Fruit fly (Drosophila melanogaster): Measurements from ENCODE around the gene CG17192.

The CG17192 gene

dm6 chr3R:27021278-27021677 is 3.2 kb upstream of the CG17192 start, which contains the start of gene CG6283:
Gene CG6283, minus strand, starts transcription at chr3R:27021378.
- no peak for TF ChIP-seq pan (optimal IDR thresholded peaks at IDR 0.05)
- TF ChIP-seq psq (optimal IDR thresholded peaks at IDR 0.05), result no peak
- no peak for TF ChIP-seq usp (GFP tag; optimal IDR thresholded peaks at IDR 0.05)
- TF ChIP-seq EcR (GFP tag; optimal IDR thresholded peaks at IDR 0.05), result no peak
- TF ChIP-seq Dll (optimal IDR thresholded peaks at IDR 0.05), result no peak
- TF ChIP-seq CG8478 (optimal IDR thresholded peaks at IDR 0.05), result no peak

- no peak for TF ChIP-seq EcR (GFP tag; optimal IDR thresholded peaks at IDR 0.05)
- no peak for TF ChIP-seq pan (optimal IDR thresholded peaks at IDR 0.05)
- no peak for TF ChIP-seq psq (optimal IDR thresholded peaks at IDR 0.05)
- TF ChIP-seq usp (GFP tag; optimal IDR thresholded peaks at IDR 0.05), result no peak
- TF ChIP-seq CG8478 (optimal IDR thresholded peaks at IDR 0.05), result no peak
- no peak for TF ChIP-seq Dll (optimal IDR thresholded peaks at IDR 0.05)
Observed at dm6 chr3R:27019701-27020172, 1.6 kb upstream of the CG17192 start, which contains the start of gene CG17191. Gene CG17191, minus strand, starts transcription at chr3R:27019751.

DNA sequence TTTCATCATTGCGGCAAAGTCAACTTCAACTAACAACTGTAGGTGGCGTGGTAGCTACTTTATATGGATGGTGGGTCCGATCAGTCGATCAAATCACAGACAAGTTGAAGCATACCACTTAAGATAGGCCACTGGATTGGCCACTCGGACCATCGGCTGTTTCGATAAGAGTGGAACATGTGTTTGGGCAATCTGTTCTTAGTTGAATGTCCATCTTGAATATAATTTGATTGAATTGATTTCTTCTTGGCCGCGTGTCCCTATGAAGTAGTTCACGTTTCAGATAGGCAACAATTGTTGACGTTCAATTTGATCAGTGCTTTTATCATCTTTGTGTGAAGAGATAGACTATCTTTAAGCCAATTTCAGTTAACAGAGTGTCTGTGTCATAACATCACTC is 11.1 kb downstream of the CG17192 start, which contains the start of gene CG6295:
TSS of gene CG6295 (minus strand) at position 34 of the 400 bp plus-strand sequence.
- TF ChIP-seq psq (optimal IDR thresholded peaks at IDR 0.05) (no peak), EcR (GFP tag; optimal IDR thresholded peaks at IDR 0.05) (no peak), CG8478 (optimal IDR thresholded peaks at IDR 0.05) (no peak), pan (optimal IDR thresholded peaks at IDR 0.05) (no peak), usp (GFP tag; optimal IDR thresholded peaks at IDR 0.05) (no peak), Dll (optimal IDR thresholded peaks at IDR 0.05) (no peak)

DNA sequence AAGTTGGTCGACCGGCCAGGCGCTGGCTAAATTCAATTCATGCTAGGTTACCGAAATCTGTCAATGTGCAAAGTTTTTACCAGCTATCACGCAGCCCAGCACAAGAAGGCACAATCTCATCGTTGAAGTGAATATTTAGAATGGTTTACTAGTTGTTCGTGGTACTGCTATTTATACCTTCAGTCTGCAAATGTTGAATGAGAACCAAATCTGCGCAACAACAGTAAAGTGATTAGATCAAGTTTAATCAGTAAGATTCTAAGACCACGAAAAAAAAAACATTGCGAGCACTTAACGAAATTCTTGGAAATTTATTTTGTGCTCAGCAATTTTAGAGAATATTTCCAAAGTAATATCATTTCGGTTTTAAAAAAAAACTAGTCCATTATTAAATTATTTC is 12.7 kb downstream of the CG17192 start, which contains the start of gene CG6296:
TSS of gene CG6296 (minus strand) at position 132 of the 400 bp plus-strand sequence.
- TF ChIP-seq usp (GFP tag; optimal IDR thresholded peaks at IDR 0.05), result no peak
- TF ChIP-seq psq (optimal IDR thresholded peaks at IDR 0.05), result no peak
- no peak for TF ChIP-seq Dll (optimal IDR thresholded peaks at IDR 0.05)
- TF ChIP-seq EcR (GFP tag; optimal IDR thresholded peaks at IDR 0.05), result no peak
- no peak for TF ChIP-seq CG8478 (optimal IDR thresholded peaks at IDR 0.05)
- no peak for TF ChIP-seq pan (optimal IDR thresholded peaks at IDR 0.05)

DNA sequence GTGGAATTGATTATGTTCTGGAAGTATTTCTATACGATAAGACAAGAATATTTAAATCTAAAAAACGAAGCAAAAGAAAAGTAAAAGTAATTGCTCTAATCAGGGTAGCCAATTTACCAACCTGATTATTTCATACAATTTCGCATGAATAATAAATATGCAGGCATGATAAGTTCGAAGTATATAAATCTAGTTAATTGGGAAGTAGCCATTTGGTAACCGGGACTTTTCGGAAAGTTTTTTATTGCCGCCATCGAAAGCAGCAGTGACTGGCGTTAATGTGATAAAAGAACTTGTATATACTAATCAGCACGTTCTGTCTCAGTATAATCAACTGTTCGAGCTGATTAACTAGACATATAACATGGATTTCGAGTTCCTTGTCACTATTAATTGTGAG is 15.3 kb downstream of the CG17192 start:
- TF ChIP-seq EcR (GFP tag; optimal IDR thresholded peaks at IDR 0.05), result no peak
- no peak for TF ChIP-seq CG8478 (optimal IDR thresholded peaks at IDR 0.05)
- TF ChIP-seq Dll (optimal IDR thresholded peaks at IDR 0.05), result no peak
- no peak for TF ChIP-seq pan (optimal IDR thresholded peaks at IDR 0.05)
- no peak for TF ChIP-seq usp (GFP tag; optimal IDR thresholded peaks at IDR 0.05)
- TF ChIP-seq psq (optimal IDR thresholded peaks at IDR 0.05), result no peak

- TF ChIP-seq Dll (optimal IDR thresholded peaks at IDR 0.05) (no peak), psq (optimal IDR thresholded peaks at IDR 0.05) (no peak), CG8478 (optimal IDR thresholded peaks at IDR 0.05) (no peak), usp (GFP tag; optimal IDR thresholded peaks at IDR 0.05) (no peak), pan (optimal IDR thresholded peaks at IDR 0.05) (no peak), EcR (GFP tag; optimal IDR thresholded peaks at IDR 0.05) (no peak)
Observed at dm6 chr3R:26999452-26999851, 18.6 kb downstream of the CG17192 start, which contains the start of gene CG31077. Gene CG31077, plus strand, starts transcription at chr3R:26999752.

DNA sequence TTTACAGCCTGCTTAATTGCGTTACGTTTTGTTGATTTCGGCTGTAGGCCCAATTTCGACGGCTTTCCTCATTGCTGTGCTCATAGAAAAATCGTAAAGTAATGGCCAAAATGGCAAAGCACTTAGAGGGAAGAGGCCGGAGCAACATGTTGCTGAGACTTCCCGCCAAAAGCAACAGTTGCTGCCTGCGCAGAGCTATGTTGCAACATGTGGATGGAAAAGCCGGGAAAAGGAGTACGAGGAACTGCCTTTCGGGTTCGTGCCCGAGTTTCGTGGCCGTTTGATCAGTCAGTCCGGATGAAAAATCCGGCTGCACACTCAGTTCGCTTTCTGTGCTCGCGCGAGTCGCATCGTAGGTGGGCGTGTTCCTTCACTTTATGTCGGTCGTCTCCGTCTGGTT is 21.4 kb downstream of the CG17192 start, which contains the start of gene RYa-R:
TSS of gene RYa-R (plus strand) at position 339 of the 400 bp plus-strand sequence.
- TF ChIP-seq EcR (GFP tag; optimal IDR thresholded peaks at IDR 0.05), result no peak

DNA sequence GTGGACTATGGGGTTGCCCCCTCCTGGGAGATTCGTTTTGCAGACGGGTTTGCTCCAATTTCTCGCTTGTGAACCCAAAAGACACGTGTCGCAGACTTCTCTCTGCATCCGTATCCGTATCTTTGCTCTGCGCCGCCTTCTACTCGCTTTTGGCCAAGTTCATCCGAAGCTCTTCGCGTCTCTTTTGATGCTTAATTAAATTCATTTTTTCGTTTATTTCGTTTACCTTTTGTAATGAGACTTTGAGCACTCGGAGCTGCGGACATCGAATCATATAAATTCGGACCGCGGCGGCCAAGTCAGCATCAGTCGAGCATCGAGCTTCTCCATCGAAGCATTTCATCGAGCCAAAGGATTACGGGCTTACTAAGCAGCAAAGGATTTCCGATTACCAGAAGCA is 23.6 kb downstream of the CG17192 start, which contains the start of gene TwdlC:
TSS of gene TwdlC (plus strand) at position 301 of the 400 bp plus-strand sequence.
- TF ChIP-seq pan (optimal IDR thresholded peaks at IDR 0.05), result no peak

DNA sequence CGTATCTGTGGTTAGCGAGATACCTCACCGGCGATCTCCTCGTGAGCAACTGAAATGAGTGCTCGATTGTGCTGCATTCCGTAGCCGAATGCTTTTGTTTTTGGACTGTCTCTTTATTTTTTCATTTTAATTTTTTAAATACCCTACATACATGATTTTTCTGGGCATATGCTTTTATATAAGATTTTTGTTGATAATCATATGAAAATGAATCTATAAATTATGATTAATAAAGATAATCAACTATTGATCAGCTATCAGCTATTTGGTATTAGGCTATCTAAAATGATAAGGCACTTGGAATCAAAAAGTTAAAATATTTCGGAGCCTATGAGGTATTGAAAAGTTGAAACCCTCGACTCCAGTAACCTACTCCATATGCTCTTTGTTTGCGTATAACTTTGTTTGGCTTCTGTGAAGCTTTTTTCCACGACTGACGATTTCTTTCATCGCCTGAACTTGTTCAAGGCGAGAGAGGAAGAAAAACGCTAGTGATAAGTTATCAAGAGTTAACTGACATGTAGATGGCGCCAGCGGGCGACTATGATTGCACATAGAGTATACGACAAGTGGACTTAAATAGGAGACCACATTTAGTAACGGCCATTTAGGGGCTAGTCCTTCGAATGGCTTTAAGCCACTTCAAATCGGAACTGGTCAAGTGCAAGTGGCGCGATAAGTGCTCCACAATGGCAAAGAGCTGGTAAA is 28.1 kb downstream of the CG17192 start, which contains the start of gene CG31076:
TSS of gene CG31076 (minus strand) at position 51 of the 708 bp plus-strand sequence.
- TF ChIP-seq usp (GFP tag; optimal IDR thresholded peaks at IDR 0.05) (no peak), Dll (optimal IDR thresholded peaks at IDR 0.05) (no peak), CG8478 (optimal IDR thresholded peaks at IDR 0.05) (no peak), EcR (GFP tag; optimal IDR thresholded peaks at IDR 0.05) (peak in 1 of 2 experiments; percentile 43), pan (optimal IDR thresholded peaks at IDR 0.05) (peak; percentile 83), psq (optimal IDR thresholded peaks at IDR 0.05) (no peak)

dm6 chr3R:26988412-26988981 is 29.6 kb downstream of the CG17192 start, which contains the start of gene CG31075:
Gene CG31075, minus strand, starts transcription at chr3R:26988517.
- TF ChIP-seq psq (optimal IDR thresholded peaks at IDR 0.05), result peak; percentile 41
- TF ChIP-seq Dll (optimal IDR thresholded peaks at IDR 0.05), result no peak
- TF ChIP-seq pan (optimal IDR thresholded peaks at IDR 0.05), result no peak

DNA sequence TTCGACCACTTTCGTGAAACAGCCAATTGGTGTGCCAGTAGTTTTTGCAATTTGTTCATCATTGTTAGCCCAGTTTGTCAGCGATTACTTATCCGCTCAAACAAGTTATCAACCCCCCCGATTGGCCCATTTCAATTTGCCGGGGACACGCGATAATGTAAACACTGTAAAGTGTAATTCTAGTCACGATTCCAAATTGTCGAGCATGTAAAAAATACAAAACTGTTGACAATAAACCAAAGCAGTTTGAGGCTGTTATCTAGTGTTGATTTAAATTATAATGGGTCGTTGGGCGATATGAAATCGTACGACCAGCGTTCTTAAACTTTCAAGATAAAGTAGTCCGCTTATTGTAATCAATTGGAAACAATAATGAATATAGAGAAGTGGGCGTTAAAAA is 30.6 kb downstream of the CG17192 start:
- TF ChIP-seq CG8478 (optimal IDR thresholded peaks at IDR 0.05), result no peak
- TF ChIP-seq psq (optimal IDR thresholded peaks at IDR 0.05), result no peak
- TF ChIP-seq usp (GFP tag; optimal IDR thresholded peaks at IDR 0.05), result no peak
- no peak for TF ChIP-seq pan (optimal IDR thresholded peaks at IDR 0.05)
- TF ChIP-seq EcR (GFP tag; optimal IDR thresholded peaks at IDR 0.05), result no peak
- TF ChIP-seq Dll (optimal IDR thresholded peaks at IDR 0.05), result no peak

dm6 chr3R:26984437-26984836 is 33.6 kb downstream of the CG17192 start:
- TF ChIP-seq psq (optimal IDR thresholded peaks at IDR 0.05), result no peak
- no peak for TF ChIP-seq EcR (GFP tag; optimal IDR thresholded peaks at IDR 0.05)
- TF ChIP-seq usp (GFP tag; optimal IDR thresholded peaks at IDR 0.05), result no peak
- no peak for TF ChIP-seq Dll (optimal IDR thresholded peaks at IDR 0.05)
- no peak for TF ChIP-seq CG8478 (optimal IDR thresholded peaks at IDR 0.05)
- TF ChIP-seq pan (optimal IDR thresholded peaks at IDR 0.05), result no peak

All from whole organism.